Worm (Caenorhabditis elegans) whole organism, L3 larva: ENCODE measurements around the gene perm-5.

ENCODE experiments used
- ama-1 ChIP-seq: fragments of 150-350 bp; optimal IDR thresholded peaks from 2 replicates; lab custom pipeline; 2018
- ceh-9 ChIP-seq: sonication (generic microtip); optimal IDR thresholded peaks from 2 replicates; lab custom pipeline; 2018; ENCODE audit warnings: missing biosample characterization, missing genetic modification characterization
- elt-1 ChIP-seq: fragments of 150-350 bp; optimal IDR thresholded peaks from 2 replicates; lab custom pipeline; 2014; ENCODE audit warnings: missing biosample characterization, missing genetic modification characterization
- elt-2 ChIP-seq: sonication (generic microtip); optimal IDR thresholded peaks from 2 replicates; lab custom pipeline; 2016; ENCODE audit warnings: missing genetic modification reagents, mild to moderate bottlenecking, missing genetic modification characterization, missing compliant biosample characterization
- mdl-1 ChIP-seq: fragments of 150-350 bp; optimal IDR thresholded peaks from 2 replicates; lab custom pipeline; 2014; ENCODE audit warnings: missing biosample characterization, missing genetic modification characterization
- nfya-1 ChIP-seq: sonication (generic microtip); optimal IDR thresholded peaks from 2 replicates; lab custom pipeline; 2017; ENCODE audit warnings: missing genetic modification characterization, mild to moderate bottlenecking, missing compliant biosample characterization, antibody characterized with exemption, moderate library complexity; ENCODE audit not compliant: insufficient read depth
- nhr-12 ChIP-seq: fragments of 150-350 bp; optimal IDR thresholded peaks from 2 replicates; lab custom pipeline; 2014; ENCODE audit warnings: missing biosample characterization, missing genetic modification characterization
- nhr-67 ChIP-seq: fragments of 150-350 bp; optimal IDR thresholded peaks from 2 replicates; lab custom pipeline; 2014; ENCODE audit warnings: missing biosample characterization, missing genetic modification characterization
- nhr-77 ChIP-seq: fragments of 150-350 bp; optimal IDR thresholded peaks from 2 replicates; lab custom pipeline; 2014; ENCODE audit warnings: missing biosample characterization, missing genetic modification characterization
- pha-4 ChIP-seq: fragments of 150-350 bp; optimal IDR thresholded peaks from 2 replicates; lab custom pipeline; 2014; ENCODE audit warnings: missing biosample characterization, missing genetic modification reagents, missing genetic modification characterization
- pqm-1 ChIP-seq: fragments of 150-350 bp; optimal IDR thresholded peaks from 2 replicates; lab custom pipeline; 2017; ENCODE audit warnings: missing biosample characterization, missing genetic modification characterization, inconsistent platforms
- tbx-2 ChIP-seq: sonication (generic microtip); optimal IDR thresholded peaks from 2 replicates; lab custom pipeline; 2016; ENCODE audit warnings: mild to moderate bottlenecking, missing genetic modification characterization, missing compliant biosample characterization
- unc-39 ChIP-seq: sonication (generic microtip); optimal IDR thresholded peaks from 4 replicates; lab custom pipeline; 2017; ENCODE audit warnings: missing biosample characterization, missing genetic modification characterization

DNA sequence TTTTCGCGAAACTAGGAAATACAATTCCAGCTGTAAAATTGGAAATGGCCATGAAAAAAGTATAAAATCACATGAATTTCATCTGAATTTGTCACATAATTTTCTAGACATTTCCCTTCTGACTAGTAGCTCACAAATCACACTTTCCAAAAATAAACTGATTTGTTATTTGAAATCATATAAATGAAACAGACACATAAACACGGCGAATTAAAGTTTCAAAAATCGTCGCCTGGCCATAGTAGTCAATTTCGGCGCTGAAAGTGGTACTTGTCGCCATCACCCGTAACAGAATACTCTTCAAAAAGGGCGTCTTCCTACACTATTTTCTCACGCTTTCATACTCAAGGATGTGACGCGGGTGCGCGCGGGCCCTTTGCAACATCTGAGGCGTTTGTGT is 49.4 kb upstream of the perm-5 start:
- TF ChIP-seq ama-1 (lab: Kevin White, UChicago) (no peak), elt-1 (tag; lab: Kevin White, UChicago) (no peak), unc-39 (tag; lab: Kevin White, UChicago) (no peak), nhr-12 (tag; lab: Kevin White, UChicago) (no peak), pha-4 (no peak), ceh-9 (tag; lab: Kevin White, UChicago) (no peak), pqm-1 (tag; lab: Kevin White, UChicago) (no peak), nhr-77 (tag; lab: Kevin White, UChicago) (no peak), nhr-67 (no peak), mdl-1 (tag; lab: Kevin White, UChicago) (no peak), elt-2 (no peak), nfya-1 (tag; lab: Kevin White, UChicago) (no peak), tbx-2 (no peak)
